Worm (Caenorhabditis elegans): ENCODE data around the gene F15E6.9.

Gene F15E6.9

DNA sequence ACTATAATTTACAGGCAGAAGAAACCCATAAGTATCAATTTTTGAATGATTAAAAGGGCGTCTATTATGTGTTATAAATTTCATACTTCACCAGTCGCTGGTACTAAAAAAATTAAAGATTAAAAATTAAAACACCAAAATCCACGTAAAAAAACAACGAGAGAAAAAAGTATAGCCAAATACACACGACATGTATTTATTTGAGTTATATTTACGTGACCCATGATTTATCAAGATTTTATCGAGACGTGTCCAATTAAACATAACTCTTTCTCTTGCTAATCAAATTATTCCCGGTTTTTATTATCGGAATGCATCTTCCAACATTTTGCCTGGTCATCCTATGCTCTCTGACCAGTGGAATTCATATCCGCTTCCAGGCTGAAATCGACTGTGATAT is 31.6 kb downstream of the F15E6.9 start, which contains the start of gene F36A4.4:
Gene F36A4.4, plus strand, starts transcription at position 301 of the 400 bp plus-strand sequence.
- TF ChIP-seq dsc-1 (tag; optimal IDR thresholded peaks at IDR 0.05) (no peak), ama-1 (optimal IDR thresholded peaks at IDR 0.05) (no peak), Y116A8C.19 (tag; optimal IDR thresholded peaks at IDR 0.05; ENCODE audit: borderline replicate concordance) (no peak), skn-1 (tag; optimal IDR thresholded peaks at IDR 0.05) (no peak), nhr-12 (tag; optimal IDR thresholded peaks at IDR 0.05) (no peak)

DNA sequence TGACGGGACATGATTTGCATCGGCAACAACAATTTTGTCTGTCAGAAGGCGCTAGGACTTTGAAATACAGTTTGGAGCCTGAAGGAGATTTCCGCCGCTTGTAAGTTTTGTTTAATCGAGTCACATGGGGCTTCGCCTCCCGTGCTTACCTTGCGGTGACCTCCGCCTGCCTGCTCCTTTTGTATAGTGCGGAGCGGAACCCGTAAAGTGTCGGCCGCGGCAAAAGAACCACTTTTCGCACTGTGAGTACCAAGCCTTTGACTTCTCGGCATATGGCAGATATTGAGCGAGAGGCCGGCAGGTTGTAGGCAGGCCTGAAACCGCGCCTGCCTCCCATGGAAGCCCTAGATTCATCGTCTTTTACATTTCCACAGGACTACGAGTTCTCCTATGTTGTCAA is 32.9 kb downstream of the F15E6.9 start:
- TF ChIP-seq ztf-11 (tag; optimal IDR thresholded peaks at IDR 0.05): no peak
- no peak for TF ChIP-seq lin-14 (GFP tag; optimal IDR thresholded peaks at IDR 0.05)
- no peak for TF ChIP-seq nhr-47 (tag; optimal IDR thresholded peaks at IDR 0.05)
- peak; percentile 37 for TF ChIP-seq nhr-85 (tag)
- TF ChIP-seq sup-37 (GFP tag; optimal IDR thresholded peaks at IDR 0.05): no peak
- peak; percentile 63 for TF ChIP-seq snpc-4 (tag; optimal IDR thresholded peaks at IDR 0.05)
- TF ChIP-seq nhr-76 (tag; optimal IDR thresholded peaks at IDR 0.05): no peak
- TF ChIP-seq mef-2 (tag; optimal IDR thresholded peaks at IDR 0.05): no peak
- TF ChIP-seq grh-1 (GFP tag; IDR thresholded peaks at IDR 0.05): no peak
- no peak for TF ChIP-seq lin-35 (GFP tag; optimal IDR thresholded peaks at IDR 0.05)
- TF ChIP-seq ceh-63 (GFP tag; optimal IDR thresholded peaks at IDR 0.05): no peak
- TF ChIP-seq ceh-90 (tag; optimal IDR thresholded peaks at IDR 0.05): no peak
- TF ChIP-seq ces-1 (GFP tag; optimal IDR thresholded peaks at IDR 0.05): no peak
- no peak for TF ChIP-seq ceh-82 (tag; optimal IDR thresholded peaks at IDR 0.05)

DNA sequence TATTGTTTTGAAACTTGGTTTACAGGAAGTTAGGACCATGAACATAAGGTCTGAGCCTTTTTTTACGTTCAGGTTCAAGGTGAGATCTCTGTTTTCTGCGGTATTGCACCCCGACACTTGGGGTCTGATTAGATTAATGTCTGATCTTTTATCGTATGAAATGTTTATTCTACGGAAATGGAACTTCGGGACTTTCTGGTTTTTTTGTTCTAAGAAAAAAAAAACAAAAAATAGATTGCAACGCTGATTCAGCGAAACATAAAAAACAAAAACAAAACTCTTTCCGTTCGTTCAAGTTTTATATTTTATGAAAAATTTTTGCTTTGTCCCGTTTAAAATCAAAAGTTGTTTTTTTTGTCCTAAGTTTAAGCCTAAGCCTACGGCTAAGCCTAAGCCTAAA is 33.7 kb downstream of the F15E6.9 start, which contains the start of gene F36A4.5:
Gene F36A4.5, plus strand, starts transcription at position 301 of the 400 bp plus-strand sequence.
- TF ChIP-seq nhr-12 (tag; optimal IDR thresholded peaks at IDR 0.05): no peak
- TF ChIP-seq mdl-1 (tag; optimal IDR thresholded peaks at IDR 0.05): no peak
- TF ChIP-seq tbx-2 (tag; optimal IDR thresholded peaks at IDR 0.05): no peak
- TF ChIP-seq lin-13 (GFP tag; optimal IDR thresholded peaks at IDR 0.05): no peak
- no peak for TF ChIP-seq nhr-11 (tag; optimal IDR thresholded peaks at IDR 0.05)
- TF ChIP-seq lin-14 (GFP tag; optimal IDR thresholded peaks at IDR 0.05): no peak
- TF ChIP-seq C16A3.4 (tag; optimal IDR thresholded peaks at IDR 0.05): no peak
- TF ChIP-seq lin-35 (GFP tag; optimal IDR thresholded peaks at IDR 0.05): no peak
- TF ChIP-seq snu-23 (GFP tag; optimal IDR thresholded peaks at IDR 0.05): no peak
- TF ChIP-seq egl-27 (tag; optimal IDR thresholded peaks at IDR 0.05): no peak
- no peak for TF ChIP-seq ceh-82 (tag; optimal IDR thresholded peaks at IDR 0.05)
- no peak for TF ChIP-seq nhr-28 (tag; optimal IDR thresholded peaks at IDR 0.05)
- no peak for TF ChIP-seq pag-3 (tag; optimal IDR thresholded peaks at IDR 0.05; ENCODE audit: borderline replicate concordance, insufficient read depth)
- TF ChIP-seq unc-30 (tag; optimal IDR thresholded peaks at IDR 0.05): no peak
- TF ChIP-seq unc-86 (tag; optimal IDR thresholded peaks at IDR 0.05): no peak
- no peak for TF ChIP-seq dsc-1 (tag; optimal IDR thresholded peaks at IDR 0.05)
- TF ChIP-seq ama-1 (optimal IDR thresholded peaks at IDR 0.05): no peak
- no peak for TF ChIP-seq ceh-88 (GFP tag; IDR thresholded peaks at IDR 0.05)
- no peak for TF ChIP-seq unc-98 (GFP tag; IDR thresholded peaks at IDR 0.05)

DNA sequence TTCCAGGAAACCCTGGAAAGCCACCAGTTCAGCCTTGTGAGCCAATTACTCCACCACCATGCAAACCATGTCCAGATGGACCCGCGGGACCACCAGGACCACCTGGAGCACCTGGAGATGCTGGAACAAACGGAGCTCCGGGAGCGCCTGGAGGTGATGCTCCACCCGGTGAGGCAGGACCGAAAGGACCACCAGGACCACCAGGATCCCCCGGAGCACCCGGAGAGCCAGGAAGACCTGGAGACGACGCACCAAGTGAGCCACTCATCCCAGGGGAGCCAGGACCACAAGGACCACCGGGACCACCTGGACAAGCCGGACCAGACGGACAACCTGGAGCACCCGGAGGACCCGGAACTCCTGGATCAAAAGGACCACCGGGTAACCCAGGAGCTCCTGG is 34.2 kb downstream of the F15E6.9 start:
- peak; percentile 74 for TF ChIP-seq ceh-8 (GFP tag; optimal IDR thresholded peaks at IDR 0.05)
- TF ChIP-seq lin-14 (GFP tag; optimal IDR thresholded peaks at IDR 0.05): no peak

DNA sequence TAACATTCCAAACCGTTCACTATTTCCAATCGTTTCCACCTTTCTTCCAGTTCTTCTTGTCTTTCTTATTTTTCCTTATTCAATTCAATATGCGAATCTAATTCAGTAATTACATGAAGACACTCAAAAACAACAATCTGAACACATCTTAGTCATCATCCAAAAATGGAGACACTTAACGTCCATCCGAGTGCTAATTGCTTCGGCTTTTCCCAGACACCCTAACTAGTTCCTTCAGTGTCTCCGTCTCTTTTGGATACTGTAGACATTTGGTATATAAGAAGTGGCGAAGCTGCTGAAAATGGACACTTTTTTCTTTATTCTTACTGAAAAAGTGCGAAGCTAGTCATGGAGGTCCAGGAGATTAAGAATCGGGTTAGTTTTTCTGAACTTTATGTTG is 35.9 kb downstream of the F15E6.9 start, which contains the start of gene col-33:
Gene col-33, plus strand, starts transcription at position 301 of the 400 bp plus-strand sequence.
- TF ChIP-seq aly-2 (tag; optimal IDR thresholded peaks at IDR 0.05) (no peak), tbx-2 (tag; optimal IDR thresholded peaks at IDR 0.05) (no peak)
